Fruit fly (Drosophila melanogaster): ENCODE data around the gene vih.

vih gene

DNA sequence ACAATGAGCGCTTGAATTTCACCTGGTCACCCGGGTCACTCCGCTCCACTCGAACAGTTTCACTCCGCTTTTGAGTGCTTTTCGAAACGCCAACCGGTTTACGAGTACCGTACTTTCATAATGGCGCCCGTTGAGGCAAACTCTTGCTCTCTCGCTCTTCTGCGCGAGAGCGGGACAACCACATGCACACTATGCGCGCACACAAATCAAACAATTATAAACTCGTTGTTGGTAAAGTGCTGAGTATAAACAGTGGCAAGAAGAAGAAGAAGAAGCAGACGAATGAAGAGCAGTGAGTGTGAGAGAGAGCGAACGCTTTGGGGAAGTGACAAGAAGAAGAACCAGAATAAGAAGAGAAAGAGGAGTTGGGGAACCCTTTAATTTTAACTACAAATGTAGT lies 36.1 kb upstream of the vih start, which contains the start of gene eyg:
Gene eyg, minus strand, starts transcription at position 6 of the 400 bp plus-strand sequence.
- TF ChIP-seq CG7101 (tag; optimal IDR thresholded peaks at IDR 0.05) (no peak), CG11617 (GFP tag; optimal IDR thresholded peaks at IDR 0.05) (no peak), cic (GFP tag; optimal IDR thresholded peaks at IDR 0.05) (no peak), ovo (GFP tag; optimal IDR thresholded peaks at IDR 0.05) (peak; percentile 52), Clk (GFP tag; optimal IDR thresholded peaks at IDR 0.05) (no peak), CG5204 (GFP tag; optimal IDR thresholded peaks at IDR 0.05) (no peak), CG1620 (GFP tag; optimal IDR thresholded peaks at IDR 0.05) (no peak), tj (GFP tag; optimal IDR thresholded peaks at IDR 0.05) (peak; percentile 72), CG7045 (GFP tag; optimal IDR thresholded peaks at IDR 0.05) (no peak), toe (GFP tag; optimal IDR thresholded peaks at IDR 0.05) (peak; percentile 84), CG33017 (tag; optimal IDR thresholded peaks at IDR 0.05) (no peak), CG14711 (tag; optimal IDR thresholded peaks at IDR 0.05) (no peak), CG12768 (GFP tag; optimal IDR thresholded peaks at IDR 0.05) (no peak), Mnt (GFP tag; optimal IDR thresholded peaks at IDR 0.05) (peak; percentile 2), cnc (optimal IDR thresholded peaks at IDR 0.05) (no peak), bab1 (GFP tag; optimal IDR thresholded peaks at IDR 0.05) (no peak), Hr96 (GFP tag; optimal IDR thresholded peaks at IDR 0.05) (no peak), Crg-1 (GFP tag; optimal IDR thresholded peaks at IDR 0.05) (no peak), pad (GFP tag; optimal IDR thresholded peaks at IDR 0.05) (peak; percentile 79), kay (GFP tag; ENCODE audit: borderline replicate concordance) (no peak)

DNA sequence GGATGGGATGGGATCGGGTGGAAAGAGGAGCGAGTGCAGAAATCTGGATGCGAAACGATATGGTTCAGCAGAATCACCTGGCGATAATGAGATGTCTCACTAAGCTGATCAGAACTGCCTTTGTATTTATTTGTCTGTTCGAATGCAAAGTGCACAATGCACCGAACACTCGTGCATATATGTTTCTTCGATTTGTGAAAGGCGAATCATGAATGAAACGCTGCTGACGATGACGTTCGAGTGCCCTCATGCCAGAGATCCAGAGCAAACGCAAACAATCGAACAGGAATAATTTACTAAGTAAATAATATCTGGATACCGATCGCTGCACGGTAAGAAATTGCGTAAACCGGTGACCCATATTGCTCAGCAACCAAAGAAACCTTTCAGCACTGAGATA lies 34.4 kb upstream of the vih start, which contains the start of gene CG32102:
Gene CG32102, minus strand, starts transcription at position 101 of the 400 bp plus-strand sequence.
- TF ChIP-seq CG11617 (GFP tag; optimal IDR thresholded peaks at IDR 0.05) (no peak), Crg-1 (GFP tag; optimal IDR thresholded peaks at IDR 0.05) (no peak), Clk (GFP tag; optimal IDR thresholded peaks at IDR 0.05) (no peak), Mnt (GFP tag; optimal IDR thresholded peaks at IDR 0.05) (no peak), CG7101 (tag; optimal IDR thresholded peaks at IDR 0.05) (no peak)

DNA sequence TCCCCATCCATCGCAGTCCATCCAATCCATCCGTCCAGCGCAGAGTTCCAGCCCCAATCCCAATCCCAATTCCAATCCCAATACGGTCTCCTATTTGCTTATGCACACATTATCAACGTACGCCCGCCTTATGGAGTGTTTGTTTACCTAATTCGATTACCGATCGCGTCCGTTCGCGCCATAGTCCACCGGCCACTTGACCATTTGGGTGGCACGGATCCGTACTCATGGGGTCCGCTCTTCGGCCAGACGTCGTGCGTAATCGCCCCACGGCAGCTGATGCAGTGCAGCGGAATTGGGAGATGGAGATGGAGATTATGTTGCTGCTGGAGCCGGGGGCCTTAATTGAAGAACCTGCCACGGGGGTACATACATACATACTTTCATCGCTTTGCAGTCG lies 33.6 kb upstream of the vih start:
- no peak for TF ChIP-seq CG14711 (tag; optimal IDR thresholded peaks at IDR 0.05)
- TF ChIP-seq CG12768 (GFP tag; optimal IDR thresholded peaks at IDR 0.05), result no peak
- no peak for TF ChIP-seq cnc (optimal IDR thresholded peaks at IDR 0.05)
- no peak for TF ChIP-seq Mnt (GFP tag; optimal IDR thresholded peaks at IDR 0.05)
- no peak for TF ChIP-seq pad (GFP tag; optimal IDR thresholded peaks at IDR 0.05)
- TF ChIP-seq CG1620 (GFP tag; optimal IDR thresholded peaks at IDR 0.05), result no peak
- no peak for TF ChIP-seq CG7045 (GFP tag; optimal IDR thresholded peaks at IDR 0.05)
- TF ChIP-seq Hr96 (GFP tag; optimal IDR thresholded peaks at IDR 0.05), result no peak
- TF ChIP-seq cic (GFP tag; optimal IDR thresholded peaks at IDR 0.05), result no peak
- TF ChIP-seq bab1 (GFP tag; optimal IDR thresholded peaks at IDR 0.05), result no peak
- TF ChIP-seq kay (GFP tag; ENCODE audit: borderline replicate concordance), result no peak
- no peak for TF ChIP-seq tj (GFP tag; optimal IDR thresholded peaks at IDR 0.05)
- TF ChIP-seq CG11617 (GFP tag; optimal IDR thresholded peaks at IDR 0.05), result no peak
- no peak for TF ChIP-seq CG7101 (tag; optimal IDR thresholded peaks at IDR 0.05)
- TF ChIP-seq Clk (GFP tag; optimal IDR thresholded peaks at IDR 0.05), result no peak
- TF ChIP-seq CG5204 (GFP tag; optimal IDR thresholded peaks at IDR 0.05), result no peak

DNA sequence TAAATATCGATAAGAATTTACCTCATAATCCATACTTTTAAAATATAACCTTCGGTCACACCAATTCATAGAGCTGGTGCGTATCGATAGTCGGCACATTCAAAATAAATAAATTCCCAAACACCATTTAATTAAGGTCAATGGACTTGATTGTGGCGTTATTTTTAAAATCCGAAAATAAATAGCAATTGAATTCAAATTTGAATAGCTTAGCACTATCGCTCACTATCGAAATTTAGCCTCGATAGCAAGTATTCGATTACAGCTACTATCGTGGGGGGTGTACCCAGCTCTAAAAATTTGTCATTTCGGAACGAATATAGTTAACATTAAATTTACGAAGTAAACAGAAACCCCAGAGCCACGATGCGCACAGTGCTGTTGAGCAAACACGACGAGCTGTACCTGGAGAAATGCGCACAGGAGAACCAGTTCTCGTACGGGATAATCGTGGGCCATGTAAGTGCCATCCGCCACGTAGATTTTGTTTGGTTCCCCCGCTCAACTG lies 32.6 kb upstream of the vih start, which contains the start of gene CG10616:
Gene CG10616, plus strand, starts transcription at position 258 of the 508 bp plus-strand sequence.
- TF ChIP-seq Clk (GFP tag; optimal IDR thresholded peaks at IDR 0.05), result no peak
- peak; percentile 15 for TF ChIP-seq bab1 (GFP tag; optimal IDR thresholded peaks at IDR 0.05)

DNA sequence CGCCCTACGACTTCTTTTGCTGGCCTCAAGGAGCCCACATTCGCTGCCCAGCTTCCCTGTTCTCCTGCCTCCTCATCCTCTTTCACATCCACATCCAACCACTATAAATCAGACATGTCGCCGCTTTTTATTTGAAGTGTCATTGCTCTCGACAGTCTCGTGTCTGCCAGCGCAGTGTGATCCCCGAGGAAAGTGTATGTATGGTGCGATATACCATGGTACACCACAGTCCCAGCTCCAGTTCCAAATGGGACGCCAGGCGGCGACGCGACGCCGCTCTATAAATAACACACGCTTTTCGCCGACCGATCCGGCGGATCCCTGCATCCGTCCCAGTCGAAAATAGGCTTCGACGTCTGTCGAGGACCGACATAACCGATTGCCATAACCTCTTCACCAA lies 25.9 kb upstream of the vih start:
- no peak for TF ChIP-seq Crg-1 (GFP tag; optimal IDR thresholded peaks at IDR 0.05)
- no peak for TF ChIP-seq CG7045 (GFP tag; optimal IDR thresholded peaks at IDR 0.05)
- TF ChIP-seq Mnt (GFP tag; optimal IDR thresholded peaks at IDR 0.05), result no peak
- no peak for TF ChIP-seq tj (GFP tag; optimal IDR thresholded peaks at IDR 0.05)

DNA sequence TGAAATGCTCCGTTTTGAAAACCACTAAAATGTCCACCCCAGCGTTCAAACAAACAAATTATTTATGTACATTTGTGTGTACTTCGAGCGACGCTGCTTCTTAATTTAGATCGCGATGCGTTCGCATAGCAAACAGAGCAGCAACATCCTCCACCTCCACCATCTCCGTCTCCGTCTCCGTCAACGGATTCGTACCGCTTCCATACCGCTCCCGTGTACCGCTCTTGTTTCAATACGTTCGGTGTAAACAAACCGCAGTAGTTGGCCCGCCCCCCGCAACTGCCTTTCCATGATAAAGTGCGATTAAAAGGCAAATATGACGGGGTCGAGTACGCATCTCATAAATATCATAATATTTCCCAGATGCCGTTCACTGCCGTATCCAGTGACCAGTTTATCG lies 21.8 kb upstream of the vih start, which contains the start of gene CG33725:
Gene CG33725, plus strand, starts transcription at position 364 of the 400 bp plus-strand sequence.
- no peak for TF ChIP-seq Clk (GFP tag; optimal IDR thresholded peaks at IDR 0.05)
- no peak for TF ChIP-seq pad (GFP tag; optimal IDR thresholded peaks at IDR 0.05)

DNA sequence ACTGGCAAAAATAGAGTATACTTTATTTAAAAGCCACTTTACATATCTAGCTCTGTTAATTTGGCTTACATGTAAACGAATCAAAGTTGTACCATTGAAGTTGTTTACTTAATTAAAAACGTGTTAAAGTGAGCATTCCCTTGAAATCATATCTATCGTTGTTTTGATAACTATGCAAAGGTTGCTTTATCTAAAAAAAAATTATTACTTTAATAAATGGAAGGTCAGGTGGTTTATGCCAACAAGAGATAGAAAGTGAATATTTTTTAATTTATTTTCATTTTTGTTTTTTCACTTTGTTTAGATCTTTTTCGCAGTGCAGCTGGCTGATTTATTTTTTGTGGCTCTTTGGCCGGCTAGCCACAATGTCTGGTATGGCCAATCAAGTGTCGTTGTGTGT lies 21.2 kb upstream of the vih start:
- TF ChIP-seq CG5204 (GFP tag; optimal IDR thresholded peaks at IDR 0.05), result no peak
- TF ChIP-seq CG1620 (GFP tag; optimal IDR thresholded peaks at IDR 0.05), result no peak
- no peak for TF ChIP-seq CG7045 (GFP tag; optimal IDR thresholded peaks at IDR 0.05)
- no peak for TF ChIP-seq Crg-1 (GFP tag; optimal IDR thresholded peaks at IDR 0.05)
- TF ChIP-seq Hr96 (GFP tag; optimal IDR thresholded peaks at IDR 0.05), result no peak
- TF ChIP-seq CG11617 (GFP tag; optimal IDR thresholded peaks at IDR 0.05), result no peak
- TF ChIP-seq kay (GFP tag; ENCODE audit: borderline replicate concordance), result peak; percentile 21
- no peak for TF ChIP-seq tj (GFP tag; optimal IDR thresholded peaks at IDR 0.05)
- TF ChIP-seq ovo (GFP tag; optimal IDR thresholded peaks at IDR 0.05), result no peak
- TF ChIP-seq toe (GFP tag; optimal IDR thresholded peaks at IDR 0.05), result no peak
- TF ChIP-seq bab1 (GFP tag; optimal IDR thresholded peaks at IDR 0.05), result peak; percentile 19
